Worm (Caenorhabditis elegans) whole organism, midembryonic: ENCODE data around the gene msp-152.

Experiments
- T22C8.4 ChIP-seq: fragments of 200-800 bp; sonication (Bioruptor generic); IDR thresholded peaks from 2 replicates; pipeline ENCODE4 v1.3.6; 2022; ENCODE audit warnings: missing genetic modification characterization, missing compliant biosample characterization
- cog-1 ChIP-seq: sonication (generic microtip); optimal IDR thresholded peaks from 2 replicates; lab custom pipeline; 2016; ENCODE audit warnings: missing genetic modification characterization, missing compliant biosample characterization
- flt-1 ChIP-seq: fragments of 200-800 bp; sonication (Bioruptor generic); IDR thresholded peaks from 2 replicates; pipeline ENCODE4 v1.3.6; 2022; ENCODE audit warnings: missing genetic modification characterization, missing compliant biosample characterization
- klf-2 ChIP-seq: fragments of 200-800 bp; sonication (Bioruptor generic); conservative IDR thresholded peaks from 2 replicates; pipeline ENCODE4 v1.3.6; 2022; ENCODE audit warnings: missing genetic modification reagents, missing genetic modification characterization, missing compliant biosample characterization
- med-1 ChIP-seq: sonication (generic microtip); optimal IDR thresholded peaks from 2 replicates; lab custom pipeline; 2017; ENCODE audit warnings: missing genetic modification characterization, mild to moderate bottlenecking, missing compliant biosample characterization, antibody characterized with exemption, missing genetic modification reagents; ENCODE audit not compliant: insufficient read depth
- ref-1 ChIP-seq: fragments of 200-800 bp; sonication (Bioruptor generic); conservative IDR thresholded peaks from 2 replicates; pipeline ENCODE4 v1.3.6; 2022; ENCODE audit warnings: missing genetic modification reagents, missing genetic modification characterization, missing compliant biosample characterization
- tab-1 ChIP-seq: fragments of 200-800 bp; sonication (Bioruptor generic); IDR thresholded peaks from 2 replicates; pipeline ENCODE4 v1.3.6; 2022; ENCODE audit warnings: missing genetic modification characterization, missing compliant biosample characterization
- ztf-23 ChIP-seq: fragments of 200-800 bp; sonication (Bioruptor generic); IDR thresholded peaks from 2 replicates; pipeline ENCODE4 v1.3.6; 2022; ENCODE audit warnings: missing genetic modification reagents, missing genetic modification characterization, missing compliant biosample characterization
- ztf-29 ChIP-seq: fragments of 200-800 bp; sonication (Bioruptor generic); IDR thresholded peaks from 2 replicates; pipeline ENCODE4 v1.3.6; 2022; ENCODE audit warnings: missing genetic modification reagents, missing genetic modification characterization, missing compliant biosample characterization

Gene msp-152

ce11 chrII:4955353-4955752 is 22.5 kb downstream of the msp-152 start, which contains the start of gene pbs-3:
Gene pbs-3 (minus strand): TSS chrII:4955427.
- TF ChIP-seq ref-1 (GFP tag; lab: Robert Waterston, UW) (no peak), ztf-29 (no peak), T22C8.4 (GFP tag; lab: Robert Waterston, UW) (no peak), ztf-23 (GFP tag; lab: Robert Waterston, UW) (no peak), flt-1 (GFP tag; lab: Robert Waterston, UW) (0 out of 2 replicates have a peak, but pooled peaks have one; percentile 56), cog-1 (tag; lab: Kevin White, UChicago) (peak; percentile 12)

- no peak for TF ChIP-seq med-1 (GFP tag; lab: Kevin White, UChicago)
- TF ChIP-seq ztf-23 (GFP tag; lab: Robert Waterston, UW): 0 out of 2 replicates have a peak, but pooled peaks have one; percentile 19
Measured at ce11 chrII:4959719-4960118, 26.9 kb downstream of the msp-152 start, which contains the start of gene ulp-2. Gene ulp-2 (minus strand): TSS chrII:4959876.

DNA sequence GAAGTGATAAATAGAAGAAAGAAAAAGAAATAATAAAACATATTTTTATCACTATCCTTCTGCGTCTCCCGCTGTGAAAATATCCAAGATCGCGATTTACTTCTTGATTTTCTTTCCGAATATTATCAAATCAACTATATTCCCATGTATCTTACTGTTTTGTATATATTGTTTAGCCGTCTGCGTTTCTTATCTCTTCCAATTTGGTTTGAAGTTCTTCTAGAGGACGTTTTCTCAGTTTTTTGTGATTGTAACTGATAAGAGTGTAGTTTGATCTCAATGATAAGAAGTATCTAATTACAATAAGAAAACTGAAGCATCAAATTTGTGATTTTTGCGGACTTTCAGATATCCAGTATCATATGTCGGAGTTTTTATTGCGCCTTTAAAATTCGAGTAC is 27.9 kb downstream of the msp-152 start:
- TF ChIP-seq med-1 (GFP tag; lab: Kevin White, UChicago) (no peak), tab-1 (GFP tag; lab: Robert Waterston, UW) (no peak), ztf-23 (GFP tag; lab: Robert Waterston, UW) (no peak), klf-2 (GFP tag; lab: Robert Waterston, UW) (no peak), T22C8.4 (GFP tag; lab: Robert Waterston, UW) (no peak), cog-1 (tag; lab: Kevin White, UChicago) (no peak)

- no peak for TF ChIP-seq flt-1 (GFP tag; lab: Robert Waterston, UW)
- TF ChIP-seq med-1 (GFP tag; lab: Kevin White, UChicago): no peak
- TF ChIP-seq ref-1 (GFP tag; lab: Robert Waterston, UW): no peak
- no peak for TF ChIP-seq cog-1 (tag; lab: Kevin White, UChicago)
- TF ChIP-seq T22C8.4 (GFP tag; lab: Robert Waterston, UW): no peak
- TF ChIP-seq klf-2 (GFP tag; lab: Robert Waterston, UW): no peak
- TF ChIP-seq ztf-23 (GFP tag; lab: Robert Waterston, UW): no peak
- TF ChIP-seq tab-1 (GFP tag; lab: Robert Waterston, UW): no peak
- TF ChIP-seq ztf-29: no peak
Measured at ce11 chrII:4966576-4966975, 33.7 kb downstream of the msp-152 start.

- no peak for TF ChIP-seq tab-1 (GFP tag; lab: Robert Waterston, UW)
- no peak for TF ChIP-seq klf-2 (GFP tag; lab: Robert Waterston, UW)
Measured at ce11 chrII:4967636-4968035, 34.8 kb downstream of the msp-152 start.

DNA sequence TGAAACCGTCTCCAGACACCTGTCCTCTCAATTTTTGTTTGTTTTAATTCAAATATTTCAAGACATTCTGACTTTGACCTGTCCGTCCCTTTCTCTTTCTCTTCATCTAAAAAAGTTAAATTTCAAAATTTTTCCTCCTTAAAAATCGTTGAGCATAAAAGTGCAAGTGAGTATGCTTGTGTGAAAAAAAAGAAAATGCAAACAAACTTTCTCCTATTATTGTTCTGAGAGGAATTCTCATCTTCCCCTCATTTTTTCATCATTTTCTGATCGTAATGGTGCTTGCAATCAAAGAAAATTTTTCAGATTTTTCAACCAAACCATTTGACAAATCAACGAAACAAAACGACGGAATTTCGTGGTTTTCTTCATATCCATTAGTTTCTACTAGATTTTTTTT is 36.0 kb downstream of the msp-152 start, which contains the start of gene shc-2:
Gene shc-2 (plus strand): TSS at position 301 of the 400 bp plus-strand sequence.
- TF ChIP-seq ref-1 (GFP tag; lab: Robert Waterston, UW) (no peak), flt-1 (GFP tag; lab: Robert Waterston, UW) (no peak), klf-2 (GFP tag; lab: Robert Waterston, UW) (no peak), ztf-29 (no peak), tab-1 (GFP tag; lab: Robert Waterston, UW) (no peak), cog-1 (tag; lab: Kevin White, UChicago) (no peak), med-1 (GFP tag; lab: Kevin White, UChicago) (no peak), T22C8.4 (GFP tag; lab: Robert Waterston, UW) (no peak), ztf-23 (GFP tag; lab: Robert Waterston, UW) (no peak)

DNA sequence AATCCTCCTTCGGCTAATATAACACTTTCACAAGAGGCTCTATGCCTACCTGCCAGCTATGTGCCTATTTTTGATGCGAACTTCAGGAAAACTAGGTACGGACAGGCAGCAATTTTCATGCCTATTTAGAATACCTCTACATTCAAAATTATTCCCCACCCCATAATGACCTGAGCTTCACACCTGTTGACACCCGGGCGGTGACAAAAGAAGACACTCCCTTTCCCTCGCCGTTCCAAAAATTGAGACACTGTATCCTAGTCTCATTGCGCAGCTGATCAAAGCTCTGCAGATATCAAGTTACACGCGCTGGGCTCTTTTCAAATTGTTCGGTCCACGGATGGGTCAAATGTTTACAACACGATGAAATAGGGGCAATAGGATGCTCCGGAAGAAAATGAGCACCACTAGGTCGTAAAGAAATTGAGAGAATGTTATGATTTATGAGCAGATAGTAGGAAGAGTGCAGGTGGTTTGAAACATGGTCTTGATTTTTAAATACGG is 41.7 kb downstream of the msp-152 start:
- TF ChIP-seq klf-2 (GFP tag; lab: Robert Waterston, UW) (no peak), ztf-23 (GFP tag; lab: Robert Waterston, UW) (no peak), T22C8.4 (GFP tag; lab: Robert Waterston, UW) (no peak), ztf-29 (no peak), cog-1 (tag; lab: Kevin White, UChicago) (no peak), flt-1 (GFP tag; lab: Robert Waterston, UW) (no peak)

DNA sequence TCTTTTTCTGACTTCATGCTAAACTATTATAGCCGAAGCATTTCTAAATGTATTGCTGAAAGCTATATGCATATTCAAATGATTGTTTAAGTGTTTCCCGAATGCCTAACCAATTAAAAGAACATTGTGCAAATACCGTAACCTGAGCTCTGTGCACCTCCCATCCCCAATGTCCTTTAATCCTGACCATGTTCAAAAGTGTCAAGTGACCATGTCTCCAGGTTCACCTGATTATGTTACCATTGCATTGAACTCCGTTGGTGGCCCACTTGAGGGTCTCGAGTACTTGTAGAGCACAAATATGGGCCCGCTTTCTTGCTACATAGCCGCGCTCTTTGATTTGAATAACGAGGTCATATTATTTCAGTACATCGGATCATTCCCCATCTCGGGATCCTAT is 42.5 kb downstream of the msp-152 start:
- TF ChIP-seq tab-1 (GFP tag; lab: Robert Waterston, UW) (no peak), cog-1 (tag; lab: Kevin White, UChicago) (no peak), med-1 (GFP tag; lab: Kevin White, UChicago) (no peak), ztf-29 (no peak), klf-2 (GFP tag; lab: Robert Waterston, UW) (no peak), T22C8.4 (GFP tag; lab: Robert Waterston, UW) (no peak), ref-1 (GFP tag; lab: Robert Waterston, UW) (no peak), flt-1 (GFP tag; lab: Robert Waterston, UW) (no peak), ztf-23 (GFP tag; lab: Robert Waterston, UW) (no peak)

ce11 chrII:4981682-4982404 is 49.0 kb downstream of the msp-152 start:
- TF ChIP-seq tab-1 (GFP tag; lab: Robert Waterston, UW): no peak
